Worm (Caenorhabditis elegans) whole organism, L2 larva: Measurements from ENCODE around the gene C26D10.4.

Experiments used
- F13H6.1 ChIP-seq: sonication (generic microtip); optimal IDR thresholded peaks from 2 replicates; lab custom pipeline; 2016; ENCODE audit warnings: missing genetic modification characterization, missing compliant biosample characterization
- Y55F3AM.14 ChIP-seq: fragments of 200-800 bp; sonication (Bioruptor generic); optimal IDR thresholded peaks from 2 replicates; lab custom pipeline; 2018; ENCODE audit warnings: mild to moderate bottlenecking, missing genetic modification characterization, missing compliant biosample characterization
- ZK546.5 ChIP-seq: sonication (generic microtip); optimal IDR thresholded peaks from 2 replicates; lab custom pipeline; 2017; ENCODE audit warnings: missing biosample characterization, missing genetic modification characterization
- alr-1 ChIP-seq: fragments of 150-350 bp; optimal IDR thresholded peaks from 2 replicates; lab custom pipeline; 2014; ENCODE audit warnings: missing biosample characterization, missing genetic modification characterization
- blmp-1 ChIP-seq: sonication (generic microtip); optimal IDR thresholded peaks from 2 replicates; lab custom pipeline; 2017; ENCODE audit warnings: missing genetic modification characterization, mild to moderate bottlenecking, missing compliant biosample characterization, antibody characterized with exemption, moderate library complexity; ENCODE audit not compliant: insufficient read depth
- ceh-16 ChIP-seq: fragments of 150-350 bp; optimal IDR thresholded peaks from 2 replicates; lab custom pipeline; 2014; ENCODE audit warnings: missing biosample characterization, missing genetic modification characterization
- ceh-82 ChIP-seq: fragments of 150-350 bp; optimal IDR thresholded peaks from 2 replicates; lab custom pipeline; 2014; ENCODE audit warnings: missing biosample characterization, missing genetic modification characterization
- lin-11 ChIP-seq: fragments of 150-350 bp; sonication (generic microtip); optimal IDR thresholded peaks from 2 replicates; lab custom pipeline; 2014; ENCODE audit warnings: missing biosample characterization, missing genetic modification characterization, inconsistent platforms, mixed read lengths
- lin-13 ChIP-seq: fragments of 150-350 bp; optimal IDR thresholded peaks from 2 replicates; lab custom pipeline; 2014; ENCODE audit warnings: missing biosample characterization, missing genetic modification reagents, missing genetic modification characterization
- lin-39 ChIP-seq: fragments of 150-350 bp; optimal IDR thresholded peaks from 2 replicates; lab custom pipeline; 2014; ENCODE audit warnings: missing biosample characterization, missing genetic modification reagents, missing genetic modification characterization
- lsy-2 ChIP-seq, 2 experiments: fragments of 150-350 bp in 1 of 2; sonication (generic microtip) in 1 of 2; optimal IDR thresholded peaks; 2 replicates each; lab custom pipeline; 2014 to 2017; ENCODE audit warnings: missing biosample characterization in 2 of 2, missing genetic modification characterization in 2 of 2
- mbf-1 ChIP-seq: sonication (generic microtip); optimal IDR thresholded peaks from 2 replicates; lab custom pipeline; 2017; ENCODE audit warnings: missing biosample characterization, missing genetic modification characterization
- mdl-1 ChIP-seq, 2 experiments: fragments of 150-350 bp in 1 of 2; sonication (generic microtip) in 1 of 2; optimal IDR thresholded peaks; 2 replicates each; lab custom pipeline; 2017; ENCODE audit warnings: missing biosample characterization in 2 of 2, missing genetic modification characterization in 2 of 2
- nhr-11 ChIP-seq: fragments of 150-350 bp; optimal IDR thresholded peaks from 2 replicates; lab custom pipeline; 2014; ENCODE audit warnings: missing biosample characterization, missing genetic modification characterization
- nhr-12 ChIP-seq: fragments of 150-350 bp; optimal IDR thresholded peaks from 2 replicates; lab custom pipeline; 2014; ENCODE audit warnings: missing biosample characterization, missing genetic modification characterization
- nhr-129 ChIP-seq: fragments of 150-350 bp; optimal IDR thresholded peaks from 2 replicates; lab custom pipeline; 2014; ENCODE audit warnings: missing biosample characterization, missing genetic modification characterization
- nhr-21 ChIP-seq: fragments of 150-350 bp; optimal IDR thresholded peaks from 2 replicates; lab custom pipeline; 2014; ENCODE audit warnings: missing biosample characterization, missing genetic modification characterization
- nhr-23 ChIP-seq: fragments of 150-350 bp; optimal IDR thresholded peaks from 2 replicates; lab custom pipeline; 2014; ENCODE audit warnings: missing biosample characterization, missing genetic modification reagents, missing genetic modification characterization
- nhr-237 ChIP-seq: fragments of 150-350 bp; optimal IDR thresholded peaks from 2 replicates; lab custom pipeline; 2014; ENCODE audit warnings: missing biosample characterization, missing genetic modification characterization
- nhr-25 ChIP-seq: fragments of 150-350 bp; sonication (generic microtip); optimal IDR thresholded peaks from 3 replicates; lab custom pipeline; 2014; ENCODE audit warnings: missing biosample characterization, missing genetic modification characterization
- nhr-6 ChIP-seq: fragments of 150-350 bp; optimal IDR thresholded peaks from 2 replicates; lab custom pipeline; 2014; ENCODE audit warnings: missing biosample characterization, missing genetic modification characterization
- peb-1 ChIP-seq: fragments of 150-350 bp; optimal IDR thresholded peaks from 2 replicates; lab custom pipeline; 2014; ENCODE audit warnings: missing biosample characterization, missing genetic modification characterization
- sem-4 ChIP-seq: fragments of 150-350 bp; optimal IDR thresholded peaks from 2 replicates; lab custom pipeline; 2014; ENCODE audit warnings: missing biosample characterization, missing genetic modification reagents, missing genetic modification characterization
- skn-1 ChIP-seq: sonication (generic microtip); optimal IDR thresholded peaks from 2 replicates; lab custom pipeline; 2017; ENCODE audit warnings: missing biosample characterization, missing genetic modification characterization
- sma-3 ChIP-seq: sonication (generic microtip); optimal IDR thresholded peaks from 2 replicates; lab custom pipeline; 2016; ENCODE audit warnings: missing genetic modification reagents, missing genetic modification characterization, missing compliant biosample characterization
- sma-9 ChIP-seq, 2 experiments: fragments of 150-350 bp in 1 of 2; sonication (generic microtip) in 1 of 2; optimal IDR thresholded peaks; 2 replicates each; lab custom pipeline; 2014 to 2016; ENCODE audit warnings: missing genetic modification characterization in 2 of 2, mild to moderate bottlenecking in 1 of 2, missing biosample characterization in 1 of 2, missing compliant biosample characterization in 1 of 2, missing genetic modification reagents in 1 of 2, moderate library complexity in 1 of 2
- unc-39 ChIP-seq: fragments of 150-350 bp; optimal IDR thresholded peaks from 2 replicates; lab custom pipeline; 2014; ENCODE audit warnings: missing biosample characterization, missing genetic modification characterization
- unc-55 ChIP-seq: fragments of 150-350 bp; sonication (generic microtip); optimal IDR thresholded peaks from 3 replicates; lab custom pipeline; 2014; ENCODE audit warnings: missing biosample characterization, missing genetic modification reagents, missing genetic modification characterization
- unc-62 ChIP-seq: fragments of 150-350 bp; optimal IDR thresholded peaks from 2 replicates; lab custom pipeline; 2014; ENCODE audit warnings: missing biosample characterization, missing genetic modification reagents, missing genetic modification characterization
- zag-1 ChIP-seq: fragments of 150-350 bp; optimal IDR thresholded peaks from 2 replicates; lab custom pipeline; 2014; ENCODE audit warnings: missing biosample characterization, missing genetic modification characterization
- ztf-1 ChIP-seq: fragments of 200-800 bp; sonication (Bioruptor generic); conservative IDR thresholded peaks from 2 replicates; pipeline ENCODE4 v1.3.6; 2022; ENCODE audit warnings: missing genetic modification characterization, missing compliant biosample characterization
- ztf-11 ChIP-seq: sonication (generic microtip); optimal IDR thresholded peaks from 2 replicates; lab custom pipeline; 2017; ENCODE audit warnings: missing biosample characterization, missing genetic modification characterization

C26D10.4 gene

ce11 chrII:8353288-8353687 lies 23.7 kb downstream of the C26D10.4 start:
- no peak for TF ChIP-seq nhr-129 (tag; lab: Kevin White, UChicago)
- no peak for TF ChIP-seq nhr-21
- no peak for TF ChIP-seq ceh-82
- no peak for TF ChIP-seq nhr-6

- no peak for TF ChIP-seq nhr-25 (tag; lab: Kevin White, UChicago)
- TF ChIP-seq unc-62 (GFP tag; lab: Kevin White, UChicago) = no peak
- no peak for TF ChIP-seq nhr-23 (tag; lab: Kevin White, UChicago)
- TF ChIP-seq Y55F3AM.14 = no peak
- no peak for TF ChIP-seq sma-3 (GFP tag; lab: Kevin White, UChicago)
- no peak for TF ChIP-seq nhr-129 (tag; lab: Kevin White, UChicago)
- no peak for TF ChIP-seq nhr-11 (tag; lab: Kevin White, UChicago)
- TF ChIP-seq ztf-1 (GFP tag; lab: Robert Waterston, UW) = no peak
- TF ChIP-seq alr-1 (tag; lab: Kevin White, UChicago) = no peak
- TF ChIP-seq lin-11 (tag; lab: Kevin White, UChicago) = no peak
- no peak for TF ChIP-seq blmp-1 (tag; lab: Kevin White, UChicago)
- TF ChIP-seq nhr-237 (tag; lab: Kevin White, UChicago) = no peak
- TF ChIP-seq ztf-11 (tag; lab: Kevin White, UChicago) = no peak
- TF ChIP-seq ZK546.5 (tag; lab: Kevin White, UChicago) = no peak
- no peak for TF ChIP-seq F13H6.1 (tag; lab: Kevin White, UChicago)
- no peak for TF ChIP-seq nhr-12 (tag; lab: Kevin White, UChicago)
- no peak for TF ChIP-seq sem-4 (tag; lab: Kevin White, UChicago)
- no peak for TF ChIP-seq mbf-1 (tag; lab: Kevin White, UChicago)
- TF ChIP-seq, all 48 proteins: peak for 0
Observed at ce11 chrII:8354233-8354750, 24.7 kb downstream of the C26D10.4 start, which contains the start of gene C26D10.6. C26D10.6 (minus strand) TSS chrII:8354700.

DNA sequence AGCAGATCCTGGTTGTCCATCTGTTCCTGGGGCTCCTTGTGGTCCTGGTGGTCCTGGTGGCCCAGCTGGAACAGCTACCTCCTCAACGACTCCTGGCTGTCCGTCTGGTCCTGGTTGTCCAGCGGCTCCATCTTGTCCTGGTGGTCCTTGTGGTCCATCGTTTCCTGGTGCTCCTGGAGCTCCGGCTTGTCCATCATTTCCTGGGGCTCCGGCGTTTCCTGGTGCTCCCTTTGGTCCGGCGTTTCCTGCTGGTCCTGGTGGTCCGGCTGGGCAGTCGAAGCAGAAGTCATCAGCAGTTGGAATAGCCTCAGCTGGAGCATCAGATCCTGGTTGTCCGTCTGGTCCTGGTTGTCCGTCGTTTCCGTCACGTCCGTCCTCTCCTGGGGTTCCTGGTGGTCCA lies 28.9 kb downstream of the C26D10.4 start:
- TF ChIP-seq nhr-23 (tag; lab: Kevin White, UChicago) (no peak), lin-13 (GFP tag; lab: Kevin White, UChicago) (no peak)

DNA sequence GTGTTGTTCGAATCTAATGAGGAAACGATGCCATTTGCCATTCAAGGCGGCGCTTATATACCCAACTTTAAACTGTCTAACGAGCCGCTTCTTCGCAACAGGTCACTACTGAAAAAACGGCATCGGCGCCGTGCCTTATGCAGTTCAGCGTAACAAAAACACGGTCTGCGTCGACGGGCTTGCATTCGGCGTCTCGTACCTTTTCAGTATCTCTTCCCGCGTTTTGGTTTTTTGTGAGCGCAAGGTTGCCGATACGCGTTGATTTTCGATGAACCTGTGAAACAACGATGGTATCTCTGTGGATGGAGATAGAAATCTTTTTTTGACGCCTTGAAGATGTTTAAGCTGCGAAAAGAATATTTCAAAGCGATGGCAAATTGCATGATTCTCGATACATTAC lies 29.8 kb downstream of the C26D10.4 start, which contains the start of gene col-77:
Gene col-77 (minus strand): TSS at position 32 of the 400 bp plus-strand sequence.
- no peak for TF ChIP-seq lsy-2 (tag; optimal IDR thresholded peaks at IDR 0.05; lab: Kevin White, UChicago)
- no peak for TF ChIP-seq unc-39
- no peak for TF ChIP-seq ztf-1 (GFP tag; lab: Robert Waterston, UW)

- TF ChIP-seq peb-1 (tag; lab: Kevin White, UChicago) (no peak), sma-9 (GFP tag; optimal IDR thresholded peaks at IDR 0.05; lab: Kevin White, UChicago) (no peak), sma-9 (tag; optimal IDR thresholded peaks at IDR 0.05; lab: Kevin White, UChicago) (no peak), unc-55 (GFP tag; lab: Kevin White, UChicago) (no peak), blmp-1 (tag; lab: Kevin White, UChicago) (no peak), nhr-12 (tag; lab: Kevin White, UChicago) (no peak), mdl-1 (tag; optimal IDR thresholded peaks at IDR 0.05; lab: Kevin White, UChicago) (no peak)
Observed at ce11 chrII:8360453-8360852, 30.9 kb downstream of the C26D10.4 start, which contains the start of gene M195.2. M195.2 (plus strand) TSS chrII:8360753.

ce11 chrII:8369059-8369458 lies 39.5 kb downstream of the C26D10.4 start, which contains the start of gene amt-3:
amt-3 (minus strand) TSS chrII:8369159.
- no peak for TF ChIP-seq nhr-11 (tag; lab: Kevin White, UChicago)

ce11 chrII:8370194-8370593 lies 40.6 kb downstream of the C26D10.4 start:
- TF ChIP-seq zag-1 (no peak), skn-1 (no peak), ceh-16 (tag; lab: Kevin White, UChicago) (no peak), F13H6.1 (tag; lab: Kevin White, UChicago) (no peak), sma-9 (GFP tag; optimal IDR thresholded peaks at IDR 0.05; lab: Kevin White, UChicago) (no peak), sma-9 (tag; optimal IDR thresholded peaks at IDR 0.05; lab: Kevin White, UChicago) (no peak), unc-62 (GFP tag; lab: Kevin White, UChicago) (no peak), lin-39 (tag; lab: Kevin White, UChicago) (no peak)
